Fruit fly (Drosophila melanogaster): ENCODE data around the gene MsrA.

DNA sequence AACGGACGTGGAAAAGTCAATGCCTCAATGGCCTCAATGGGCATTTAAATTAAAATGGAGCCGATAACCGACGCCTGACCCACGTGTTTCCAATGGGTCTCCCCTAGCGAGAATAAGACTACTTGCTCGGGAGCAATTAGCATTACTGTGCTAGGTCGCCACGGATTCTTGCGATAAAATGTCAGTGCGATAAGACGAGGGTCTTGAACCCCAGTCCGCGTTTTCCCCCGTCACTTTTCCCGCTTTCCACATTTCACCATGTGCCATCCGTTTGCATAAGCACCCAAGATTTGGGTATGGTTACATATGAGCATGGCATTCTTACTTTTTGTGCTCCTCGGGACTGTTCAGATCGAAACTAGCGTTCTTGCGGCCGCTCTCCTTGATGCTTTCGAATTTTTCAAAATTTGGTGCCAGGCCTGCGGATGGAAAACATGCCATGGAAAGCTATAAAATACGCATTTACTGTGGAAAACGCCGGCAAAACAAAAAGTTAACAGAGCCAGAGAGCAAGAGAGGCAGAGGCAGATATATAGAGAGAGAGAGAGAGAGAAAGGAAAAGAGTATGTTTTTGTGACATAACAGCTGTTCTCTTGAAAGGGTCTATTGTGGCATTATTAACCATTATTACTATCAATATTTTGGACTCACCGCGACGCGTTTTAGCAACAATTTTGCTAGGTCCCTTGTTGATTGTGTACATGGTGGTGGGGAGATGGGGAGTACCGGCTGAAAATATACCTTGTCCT lies 3.5 kb upstream of the MsrA start:
- no peak for TF ChIP-seq h (GFP tag; optimal IDR thresholded peaks at IDR 0.05)
- TF ChIP-seq HLH106 (tag; optimal IDR thresholded peaks at IDR 0.05), result no peak
- TF ChIP-seq OdsH (GFP tag; optimal IDR thresholded peaks at IDR 0.05), result no peak
- TF ChIP-seq psq (GFP tag; optimal IDR thresholded peaks at IDR 0.05), result no peak
- TF ChIP-seq CG32264 (GFP tag; optimal IDR thresholded peaks at IDR 0.05), result no peak
- no peak for TF ChIP-seq CrebA (GFP tag; optimal IDR thresholded peaks at IDR 0.05; ENCODE audit: borderline replicate concordance)
- no peak for TF ChIP-seq foxo (GFP tag; optimal IDR thresholded peaks at IDR 0.05)
- TF ChIP-seq Abd-B (GFP tag; optimal IDR thresholded peaks at IDR 0.05), result no peak

Data from whole organism, wandering third instar larva.